4 fruit fly cellular contexts compared by ENCODE assay signal in the genomic region with DNA sequence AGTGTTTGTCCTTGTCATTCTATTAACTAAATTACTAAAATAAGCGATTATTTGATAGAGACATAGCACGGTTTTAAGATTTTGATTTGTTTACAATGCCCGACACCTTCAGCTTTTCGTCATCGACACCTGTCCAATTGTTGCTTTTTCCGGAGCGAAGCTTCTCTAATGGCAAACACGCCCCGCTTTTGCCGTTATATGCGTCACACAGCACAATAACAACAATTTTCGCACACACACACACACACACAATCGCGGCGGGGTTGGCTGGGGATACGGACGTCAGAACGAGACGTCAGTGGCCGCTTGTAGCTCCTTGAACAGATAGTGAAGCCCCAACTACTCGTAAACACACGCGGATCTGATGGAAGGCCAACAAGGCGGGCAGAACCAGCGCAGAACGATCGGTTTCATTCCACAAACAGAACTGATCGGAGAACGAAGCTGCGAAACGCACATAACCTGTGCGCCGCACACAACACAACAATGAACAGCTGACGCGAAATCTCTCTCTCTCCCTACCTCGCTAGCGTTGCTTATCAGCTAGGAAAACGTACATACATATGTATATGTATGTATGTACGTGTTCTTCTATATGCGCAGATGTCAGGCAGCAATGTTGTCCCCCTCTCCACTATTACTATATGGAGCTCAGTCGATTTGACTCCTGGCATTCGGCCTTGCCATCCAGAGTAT.
TF ChIP-seq lines count a peak whose summit lies in the region.

No protein-coding gene starts in this region.

TF ChIP-seq in whole organism, adult, 20 proteins besides CTCF, POLR2A, EP300 and RAD21 (continued from another document):
- TF ChIP-seq cic (GFP tag; optimal IDR thresholded peaks at IDR 0.05; lab: Kevin White, UChicago) (peak; percentile 94), CG7101 (tag; optimal IDR thresholded peaks at IDR 0.05; lab: Kevin White, UChicago) (no peak), pad (GFP tag; optimal IDR thresholded peaks at IDR 0.05; lab: Kevin White, UChicago) (peak; percentile 92), Crg-1 (GFP tag; optimal IDR thresholded peaks at IDR 0.05; lab: Kevin White, UChicago) (peak; percentile 39)

TF ChIP-seq in whole organism, embryonic, 481 proteins besides CTCF, POLR2A, EP300 and RAD21 (continued from another document and continues in another):
- TF ChIP-seq p53 (GFP tag; optimal IDR thresholded peaks at IDR 0.05; lab: Kevin White, UChicago) (peak; percentile 1), B-H2 (GFP tag; optimal IDR thresholded peaks at IDR 0.05; lab: Kevin White, UChicago) (peak; percentile 50), CG13287 (GFP tag; IDR thresholded peaks at IDR 0.05; lab: Robert Waterston, UW; ENCODE audit: partially characterized antibody) (peak; percentile 57; the same call in 1 of the 2 replicates), CG7271 (tag; optimal IDR thresholded peaks at IDR 0.05; lab: Kevin White, UChicago) (no peak), CG6765 (GFP tag; optimal IDR thresholded peaks at IDR 0.05; lab: Kevin White, UChicago) (no peak), Ets97D (GFP tag; optimal IDR thresholded peaks at IDR 0.05; lab: Kevin White, UChicago) (no peak), grau (tag; optimal IDR thresholded peaks at IDR 0.05; lab: Kevin White, UChicago) (peak; percentile 25), hbn (GFP tag; IDR thresholded peaks at IDR 0.05; lab: Robert Waterston, UW; ENCODE audit: partially characterized antibody) (peak; percentile 20; the same call in 1 of the 2 replicates), sug (tag; optimal IDR thresholded peaks at IDR 0.05; lab: Kevin White, UChicago) (peak; percentile 86), dati (GFP tag; IDR thresholded peaks at IDR 0.05; lab: Robert Waterston, UW) (no peak), CG15269 (tag; optimal IDR thresholded peaks at IDR 0.05; lab: Kevin White, UChicago) (peak; percentile 16), Jarid2 (GFP tag; optimal IDR thresholded peaks at IDR 0.05; lab: Kevin White, UChicago) (peak; percentile 81), ftz-f1 (GFP tag; optimal IDR thresholded peaks at IDR 0.05; lab: Kevin White, UChicago) (peak; percentile 80), Dip2 (GFP tag; IDR thresholded peaks at IDR 0.05; lab: Robert Waterston, UW) (no peak), trh (GFP tag; optimal IDR thresholded peaks at IDR 0.05; lab: Kevin White, UChicago) (no peak), Blimp-1 (GFP tag; optimal IDR thresholded peaks at IDR 0.05; lab: Kevin White, UChicago) (no peak), E2f2 (GFP tag; IDR thresholded peaks at IDR 0.05; lab: Robert Waterston, UW) (0 out of 2 replicates have a peak, but pooled peaks have one; percentile 26), CG7357 (GFP tag; IDR thresholded peaks at IDR 0.05; lab: Robert Waterston, UW) (no peak), sim (GFP tag; IDR thresholded peaks at IDR 0.05; lab: Robert Waterston, UW) (0 out of 2 replicates have a peak, but pooled peaks have one; percentile 46), cato (GFP tag; optimal IDR thresholded peaks at IDR 0.05; lab: Kevin White, UChicago; ENCODE audit: borderline replicate concordance) (no peak), Adf1 (GFP tag; IDR thresholded peaks at IDR 0.05; lab: Robert Waterston, UW) (peak; percentile 64; the same call in 1 of the 2 replicates), CG7928 (GFP tag; optimal IDR thresholded peaks at IDR 0.05; lab: Kevin White, UChicago) (no peak), Bgb (GFP tag; IDR thresholded peaks at IDR 0.05; lab: Robert Waterston, UW; ENCODE audit: partially characterized antibody) (peak; percentile 62; the same call in 1 of the 2 replicates), CG9215 (GFP tag; IDR thresholded peaks at IDR 0.05; lab: Robert Waterston, UW) (no peak), CG42726 (GFP tag; IDR thresholded peaks at IDR 0.05; lab: Robert Waterston, UW; ENCODE audit: partially characterized antibody) (peak; percentile 62; the same call in 1 of the 2 replicates), Meics (GFP tag; optimal IDR thresholded peaks at IDR 0.05; lab: Kevin White, UChicago) (peak; percentile 30), chinmo (GFP tag; IDR thresholded peaks at IDR 0.05; lab: Robert Waterston, UW; ENCODE audit: partially characterized antibody) (peak; percentile 84; the same call in 2 of the 4 replicates), H2.0 (GFP tag; IDR thresholded peaks at IDR 0.05; lab: Robert Waterston, UW) (no peak), CG10209 (GFP tag; optimal IDR thresholded peaks at IDR 0.05; lab: Kevin White, UChicago) (no peak), Ssrp (tag; optimal IDR thresholded peaks at IDR 0.05; lab: Kevin White, UChicago) (no peak), CG32767 (GFP tag; IDR thresholded peaks at IDR 0.05; lab: Robert Waterston, UW) (no peak), Sox100B (GFP tag; optimal IDR thresholded peaks at IDR 0.05; lab: Kevin White, UChicago) (no peak), zfh2 (GFP tag; optimal IDR thresholded peaks at IDR 0.05; lab: Kevin White, UChicago) (no peak), HmgZ (tag; optimal IDR thresholded peaks at IDR 0.05; lab: Kevin White, UChicago) (peak; percentile 81), Scr (GFP tag; IDR thresholded peaks at IDR 0.05; lab: Robert Waterston, UW; ENCODE audit: partially characterized antibody) (no peak), CG11247 (GFP tag; IDR thresholded peaks at IDR 0.05; lab: Robert Waterston, UW) (no peak), Vsx1 (GFP tag; optimal IDR thresholded peaks at IDR 0.05; lab: Kevin White, UChicago) (no peak)

TF ChIP-seq in whole organism, prepupa, 60 proteins besides CTCF, POLR2A, EP300 and RAD21 (continued from another document):
- TF ChIP-seq acj6 (GFP tag; optimal IDR thresholded peaks at IDR 0.05; lab: Kevin White, UChicago) = no peak
- no peak for TF ChIP-seq CG6276 (GFP tag; optimal IDR thresholded peaks at IDR 0.05; lab: Kevin White, UChicago)
- no peak for TF ChIP-seq Hr4 (GFP tag; optimal IDR thresholded peaks at IDR 0.05; lab: Kevin White, UChicago)
- TF ChIP-seq fd85E (GFP tag; optimal IDR thresholded peaks at IDR 0.05; lab: Kevin White, UChicago) = no peak
- TF ChIP-seq Sox14 (GFP tag; optimal IDR thresholded peaks at IDR 0.05; lab: Kevin White, UChicago) = peak; percentile 25
- TF ChIP-seq CG3919 (GFP tag; optimal IDR thresholded peaks at IDR 0.05; lab: Kevin White, UChicago) = no peak
- TF ChIP-seq CG6854 (GFP tag; optimal IDR thresholded peaks at IDR 0.05; lab: Kevin White, UChicago) = no peak
- TF ChIP-seq OdsH (GFP tag; optimal IDR thresholded peaks at IDR 0.05; lab: Kevin White, UChicago) = no peak
- TF ChIP-seq svp (GFP tag; lab: Kevin White, UChicago) = no peak
- no peak for TF ChIP-seq Hr38 (GFP tag; optimal IDR thresholded peaks at IDR 0.05; lab: Kevin White, UChicago)
- no peak for TF ChIP-seq CG11294 (GFP tag; IDR thresholded peaks at IDR 0.05; lab: Robert Waterston, UW)
- no peak for TF ChIP-seq dsx (GFP tag; optimal IDR thresholded peaks at IDR 0.05; lab: Kevin White, UChicago; ENCODE audit: poor library complexity, severe bottlenecking)
- TF ChIP-seq CG9139 (GFP tag; optimal IDR thresholded peaks at IDR 0.05; lab: Kevin White, UChicago) = peak; percentile 61

TF ChIP-seq in whole organism, pupa, 21 proteins besides CTCF, POLR2A, EP300 and RAD21 (continued from another document):
- TF ChIP-seq CG8301 (tag; optimal IDR thresholded peaks at IDR 0.05; lab: Kevin White, UChicago) = no peak
TF ChIP-seq in whole organism, pupa: peak in this region for 5.
